Worm (Caenorhabditis elegans) whole organism, late embryonic: ENCODE results near the gene F14D7.9.

Source experiments
- C08G9.2 ChIP-seq: sonication (generic microtip); optimal IDR thresholded peaks from 2 replicates; lab custom pipeline; 2016; ENCODE audit warnings: mild to moderate bottlenecking, missing genetic modification characterization, moderate library complexity, missing compliant biosample characterization
- C38D4.7 ChIP-seq: fragments of 200-800 bp; sonication (Bioruptor generic); optimal IDR thresholded peaks from 2 replicates; lab custom pipeline; 2018; ENCODE audit warnings: mild to moderate bottlenecking, missing genetic modification characterization, moderate library complexity, missing compliant biosample characterization
- K02D7.2 ChIP-seq: sonication (generic microtip); optimal IDR thresholded peaks from 2 replicates; lab custom pipeline; 2017; ENCODE audit warnings: mild to moderate bottlenecking, missing genetic modification characterization, missing compliant biosample characterization
- T23F11.4 ChIP-seq: fragments of 200-800 bp; sonication (Bioruptor generic); optimal IDR thresholded peaks from 2 replicates; lab custom pipeline; 2018; ENCODE audit warnings: mild to moderate bottlenecking, missing genetic modification characterization, missing compliant biosample characterization
- Y22D7AL.16 ChIP-seq: sonication (generic microtip); optimal IDR thresholded peaks from 2 replicates; lab custom pipeline; 2016; ENCODE audit warnings: missing genetic modification characterization, missing compliant biosample characterization
- ceh-19 ChIP-seq: fragments of 200-800 bp; sonication (Bioruptor generic); optimal IDR thresholded peaks from 2 replicates; lab custom pipeline; 2018; ENCODE audit warnings: mild to moderate bottlenecking, missing genetic modification characterization, missing compliant biosample characterization
- ceh-31 ChIP-seq: sonication (generic microtip); optimal IDR thresholded peaks from 2 replicates; lab custom pipeline; 2016; ENCODE audit warnings: missing genetic modification characterization, missing compliant biosample characterization
- ceh-34 ChIP-seq: sonication (generic microtip); optimal IDR thresholded peaks from 2 replicates; lab custom pipeline; 2016; ENCODE audit warnings: mild to moderate bottlenecking, missing genetic modification characterization, missing compliant biosample characterization
- ceh-45 ChIP-seq: fragments of 200-800 bp; sonication (Bioruptor generic); IDR thresholded peaks from 2 replicates; pipeline ENCODE4 v1.3.6; 2022; ENCODE audit warnings: missing genetic modification reagents, missing genetic modification characterization, missing compliant biosample characterization
- ceh-48 ChIP-seq: sonication (generic microtip); optimal IDR thresholded peaks from 2 replicates; lab custom pipeline; 2016; ENCODE audit warnings: missing genetic modification characterization, inconsistent platforms, missing compliant biosample characterization
- ceh-6 ChIP-seq: fragments of 200-800 bp; sonication (Bioruptor generic); optimal IDR thresholded peaks from 2 replicates; lab custom pipeline; 2018; ENCODE audit warnings: mild to moderate bottlenecking, missing genetic modification characterization, missing compliant biosample characterization
- dmd-4 ChIP-seq: sonication (generic microtip); optimal IDR thresholded peaks from 2 replicates; lab custom pipeline; 2016; ENCODE audit warnings: borderline replicate concordance, missing genetic modification characterization, missing compliant biosample characterization
- elt-2 ChIP-seq: sonication (generic microtip); optimal IDR thresholded peaks from 2 replicates; lab custom pipeline; 2016; ENCODE audit warnings: missing genetic modification reagents, missing genetic modification characterization, missing compliant biosample characterization
- ets-4 ChIP-seq: sonication (generic microtip); optimal IDR thresholded peaks from 2 replicates; lab custom pipeline; 2016; ENCODE audit warnings: missing genetic modification characterization, missing compliant biosample characterization
- fkh-6 ChIP-seq: sonication (generic microtip); optimal IDR thresholded peaks from 2 replicates; lab custom pipeline; 2016; ENCODE audit warnings: missing genetic modification characterization, missing compliant biosample characterization
- gmeb-2 ChIP-seq: sonication (generic microtip); optimal IDR thresholded peaks from 2 replicates; lab custom pipeline; 2016; ENCODE audit warnings: missing genetic modification characterization, inconsistent platforms, missing compliant biosample characterization
- hlh-15 ChIP-seq: sonication (generic microtip); optimal IDR thresholded peaks from 2 replicates; lab custom pipeline; 2016; ENCODE audit warnings: missing genetic modification characterization, missing compliant biosample characterization
- hlh-6 ChIP-seq: sonication (generic microtip); optimal IDR thresholded peaks from 2 replicates; lab custom pipeline; 2016; ENCODE audit warnings: missing genotype, missing genetic modification characterization, missing compliant biosample characterization
- lim-6 ChIP-seq: sonication (generic microtip); optimal IDR thresholded peaks from 2 replicates; lab custom pipeline; 2016; ENCODE audit warnings: missing genetic modification characterization, missing compliant biosample characterization
- madf-2 ChIP-seq: sonication (generic microtip); optimal IDR thresholded peaks from 2 replicates; lab custom pipeline; 2017; ENCODE audit warnings: missing genetic modification characterization, missing compliant biosample characterization
- mec-3 ChIP-seq: sonication (generic microtip); optimal IDR thresholded peaks from 2 replicates; lab custom pipeline; 2016; ENCODE audit warnings: borderline replicate concordance, missing genetic modification characterization, missing compliant biosample characterization
- nfya-1 ChIP-seq: sonication (generic microtip); optimal IDR thresholded peaks from 2 replicates; lab custom pipeline; 2017; ENCODE audit warnings: missing genetic modification characterization, mild to moderate bottlenecking, missing compliant biosample characterization, antibody characterized with exemption, moderate library complexity
- nhr-11 ChIP-seq: fragments of 150-350 bp; optimal IDR thresholded peaks from 2 replicates; lab custom pipeline; 2014; ENCODE audit warnings: missing biosample characterization, missing genetic modification characterization
- npax-4 ChIP-seq: sonication (generic microtip); optimal IDR thresholded peaks from 2 replicates; lab custom pipeline; 2016; ENCODE audit warnings: missing genetic modification characterization, missing compliant biosample characterization
- pag-3 ChIP-seq: sonication (generic microtip); optimal IDR thresholded peaks from 2 replicates; lab custom pipeline; 2016; ENCODE audit warnings: missing compliant biosample characterization, missing genetic modification characterization, borderline replicate concordance
- pax-1 ChIP-seq: fragments of 150-350 bp; optimal IDR thresholded peaks from 2 replicates; lab custom pipeline; 2014; ENCODE audit warnings: missing biosample characterization, missing genetic modification characterization
- pqm-1 ChIP-seq: sonication (generic microtip); optimal IDR thresholded peaks from 2 replicates; lab custom pipeline; 2016; ENCODE audit warnings: missing genetic modification characterization, missing compliant biosample characterization
- pros-1 ChIP-seq: fragments of 150-350 bp; optimal IDR thresholded peaks from 2 replicates; lab custom pipeline; 2014; ENCODE audit warnings: missing biosample characterization, missing genetic modification reagents, missing genetic modification characterization
- ref-2 ChIP-seq: sonication (generic microtip); optimal IDR thresholded peaks from 2 replicates; lab custom pipeline; 2016; ENCODE audit warnings: missing genetic modification characterization, missing compliant biosample characterization
- rnt-1 ChIP-seq: sonication (generic microtip); optimal IDR thresholded peaks from 2 replicates; lab custom pipeline; 2016; ENCODE audit warnings: missing genetic modification characterization, missing compliant biosample characterization
- sox-4 ChIP-seq: sonication (generic microtip); optimal IDR thresholded peaks from 2 replicates; lab custom pipeline; 2017; ENCODE audit warnings: mild to moderate bottlenecking, missing genetic modification characterization, inconsistent platforms, missing compliant biosample characterization
- syd-9 ChIP-seq: sonication (generic microtip); optimal IDR thresholded peaks from 2 replicates; lab custom pipeline; 2016; ENCODE audit warnings: mild to moderate bottlenecking, missing genetic modification characterization, moderate library complexity, missing compliant biosample characterization
- tbx-2 ChIP-seq: sonication (generic microtip); optimal IDR thresholded peaks from 2 replicates; lab custom pipeline; 2016; ENCODE audit warnings: missing genetic modification characterization, missing compliant biosample characterization
- tbx-7 ChIP-seq: sonication (generic microtip); optimal IDR thresholded peaks from 2 replicates; lab custom pipeline; 2016; ENCODE audit warnings: missing genotype, missing genetic modification characterization, missing compliant biosample characterization
- ttx-3 ChIP-seq: sonication (generic microtip); optimal IDR thresholded peaks from 2 replicates; lab custom pipeline; 2016; ENCODE audit warnings: missing genetic modification reagents, missing genetic modification characterization, missing compliant biosample characterization
- unc-3 ChIP-seq, 2 experiments: fragments of 200-800 bp in 1 of 2; sonication (Bioruptor generic) in 1 of 2; sonication (generic microtip) in 1 of 2; conservative IDR thresholded peaks in 1 of 2; optimal IDR thresholded peaks in 1 of 2; 2 replicates each; pipeline versions ENCODE4 v1.3.6 to Lab custom; 2016 to 2022; ENCODE audit warnings: missing compliant biosample characterization in 2 of 2, missing genetic modification characterization in 2 of 2, missing genetic modification reagents in 1 of 2
- zip-5 ChIP-seq: sonication (generic microtip); optimal IDR thresholded peaks from 2 replicates; lab custom pipeline; 2016; ENCODE audit warnings: missing genetic modification characterization, missing compliant biosample characterization

The F14D7.9 gene

DNA sequence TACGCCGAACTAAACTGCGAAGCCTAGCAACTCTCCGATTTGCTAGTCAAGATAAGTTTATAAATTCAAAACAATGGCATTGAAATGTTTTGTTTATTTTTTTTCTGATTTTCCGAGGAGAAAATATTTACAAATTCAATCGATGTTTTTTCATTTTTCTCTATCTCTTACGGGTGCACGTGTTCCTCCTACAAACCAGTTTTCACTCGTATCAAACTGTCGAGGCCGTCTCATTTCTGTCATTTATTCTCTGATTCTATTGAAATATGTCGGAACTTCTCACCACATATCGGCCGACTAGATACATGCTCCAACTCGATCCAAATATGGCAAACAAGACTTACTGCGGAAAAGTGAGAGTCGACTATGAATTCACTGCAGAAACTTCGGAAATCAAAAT lies 37.0 kb downstream of the F14D7.9 start, which contains the start of gene F47B8.8:
Gene F47B8.8, plus strand, starts transcription at position 257 of the 400 bp plus-strand sequence.
- TF ChIP-seq C08G9.2 (tag; lab: Kevin White, UChicago) = no peak
- TF ChIP-seq pag-3 (tag; lab: Kevin White, UChicago) = no peak
- TF ChIP-seq ceh-19 (GFP tag; lab: Kevin White, UChicago) = no peak
- TF ChIP-seq ceh-45 = no peak
- no peak for TF ChIP-seq zip-5 (tag; lab: Kevin White, UChicago)
- no peak for TF ChIP-seq pqm-1
- TF ChIP-seq dmd-4 = no peak
- no peak for TF ChIP-seq syd-9
- TF ChIP-seq ceh-31 (tag; lab: Kevin White, UChicago) = no peak
- TF ChIP-seq ref-2 (tag; lab: Kevin White, UChicago) = no peak

DNA sequence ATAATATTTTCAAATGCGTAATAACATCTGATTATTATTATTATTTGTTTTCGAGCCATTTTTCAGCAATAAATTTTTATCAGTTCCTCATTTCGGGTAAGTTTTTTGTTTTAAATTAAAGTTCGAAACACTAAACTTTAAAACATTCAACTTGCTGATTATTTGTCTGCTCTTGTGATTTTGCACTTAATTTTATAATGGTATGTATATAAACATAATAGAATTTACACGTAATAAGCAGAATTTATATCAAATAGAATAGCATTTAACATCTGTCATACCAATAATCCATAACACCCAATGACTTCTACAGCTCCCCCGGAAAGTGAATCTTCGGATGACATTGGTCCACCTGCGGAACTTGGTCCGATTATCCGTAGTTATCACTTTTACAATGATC lies 38.6 kb downstream of the F14D7.9 start, which contains the start of gene srm-4:
Gene srm-4, plus strand, starts transcription at position 301 of the 400 bp plus-strand sequence.
- TF ChIP-seq ttx-3 (tag; lab: Kevin White, UChicago) (no peak), pqm-1 (no peak), ceh-34 (tag; lab: Kevin White, UChicago) (no peak), sox-4 (tag; lab: Kevin White, UChicago) (no peak), ceh-19 (GFP tag; lab: Kevin White, UChicago) (no peak), pros-1 (tag; lab: Kevin White, UChicago) (no peak), hlh-15 (no peak)

DNA sequence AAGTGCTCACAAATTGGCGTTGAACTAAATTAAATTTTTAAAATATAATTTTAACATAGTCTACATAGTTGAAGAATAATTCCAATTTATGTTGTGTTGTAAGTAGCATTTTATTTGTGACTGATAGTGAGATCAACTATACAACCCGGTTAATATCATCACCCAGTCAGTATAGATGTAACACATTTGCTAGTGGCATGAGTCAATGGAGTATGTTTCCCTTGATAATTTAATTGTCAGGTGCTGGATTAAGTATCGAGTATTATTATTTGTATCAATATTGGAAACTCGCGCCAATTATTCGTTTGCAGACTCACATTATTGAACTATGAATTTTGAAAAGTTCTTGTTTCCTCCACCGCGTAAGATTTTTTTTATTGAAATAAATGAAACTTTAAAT lies 40.4 kb downstream of the F14D7.9 start, which contains the start of gene srm-5:
Gene srm-5, plus strand, starts transcription at position 301 of the 400 bp plus-strand sequence.
- no peak for TF ChIP-seq elt-2 (tag; lab: Kevin White, UChicago)
- TF ChIP-seq C38D4.7 (GFP tag; lab: Kevin White, UChicago) = no peak
- TF ChIP-seq sox-4 (tag; lab: Kevin White, UChicago) = no peak
- no peak for TF ChIP-seq ceh-31 (tag; lab: Kevin White, UChicago)
- no peak for TF ChIP-seq ceh-45
- no peak for TF ChIP-seq unc-3 (GFP tag; conservative IDR thresholded peaks at IDR 0.05; lab: Robert Waterston, UW)
- TF ChIP-seq unc-3 (tag; optimal IDR thresholded peaks at IDR 0.05; lab: Kevin White, UChicago) = no peak
- no peak for TF ChIP-seq ceh-48 (tag; lab: Kevin White, UChicago)
- TF ChIP-seq tbx-7 = no peak
- no peak for TF ChIP-seq madf-2
- no peak for TF ChIP-seq T23F11.4 (GFP tag; lab: Kevin White, UChicago)
- no peak for TF ChIP-seq ceh-6
- no peak for TF ChIP-seq dmd-4
- no peak for TF ChIP-seq nhr-11 (tag; lab: Kevin White, UChicago)
- TF ChIP-seq syd-9 = no peak
- TF ChIP-seq hlh-6 (tag; lab: Kevin White, UChicago) = no peak
- no peak for TF ChIP-seq ets-4 (tag; lab: Kevin White, UChicago)
- TF ChIP-seq, all 69 proteins: peak for 0

DNA sequence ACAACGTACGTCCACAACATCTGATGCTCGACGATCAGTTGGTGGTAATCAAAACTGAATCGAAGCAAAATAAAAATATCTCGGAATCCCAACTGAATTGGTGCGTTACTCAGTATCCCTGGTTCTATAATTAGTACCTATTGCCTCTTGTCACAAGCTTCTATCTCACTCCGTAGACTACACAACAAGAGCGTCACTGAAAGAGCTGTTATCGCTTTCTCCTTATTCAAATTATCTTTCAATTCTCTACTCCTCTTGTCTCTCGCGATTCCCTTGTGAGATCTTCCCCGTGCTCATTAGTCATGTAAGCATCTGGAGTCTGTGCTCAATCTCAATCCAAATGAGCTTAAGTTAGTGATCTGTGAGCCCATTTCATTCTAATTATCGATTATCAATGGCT lies 42.2 kb downstream of the F14D7.9 start, which contains the start of gene srm-6:
Gene srm-6, plus strand, starts transcription at position 301 of the 400 bp plus-strand sequence.
- TF ChIP-seq npax-4 (tag; lab: Kevin White, UChicago) (no peak), rnt-1 (tag; lab: Kevin White, UChicago) (no peak), K02D7.2 (tag; lab: Kevin White, UChicago) (no peak), nfya-1 (tag; lab: Kevin White, UChicago) (no peak), fkh-6 (no peak), mec-3 (no peak), tbx-2 (tag; lab: Kevin White, UChicago) (no peak), madf-2 (no peak), pax-1 (tag; lab: Kevin White, UChicago) (no peak), gmeb-2 (tag; lab: Kevin White, UChicago) (no peak), C38D4.7 (GFP tag; lab: Kevin White, UChicago) (no peak), ets-4 (tag; lab: Kevin White, UChicago) (no peak), T23F11.4 (GFP tag; lab: Kevin White, UChicago) (no peak), lim-6 (no peak), C08G9.2 (tag; lab: Kevin White, UChicago) (no peak), Y22D7AL.16 (tag; lab: Kevin White, UChicago) (no peak), unc-3 (GFP tag; conservative IDR thresholded peaks at IDR 0.05; lab: Robert Waterston, UW) (no peak), unc-3 (tag; optimal IDR thresholded peaks at IDR 0.05; lab: Kevin White, UChicago) (no peak)
